Worm (Caenorhabditis elegans) whole organism, young adult: Measurements from ENCODE around the gene pro-1.

Experiments
- B0261.1 ChIP-seq: sonication (generic microtip); optimal IDR thresholded peaks from 2 replicates; lab custom pipeline; 2016; ENCODE audit warnings: mild to moderate bottlenecking, missing genetic modification characterization, moderate library complexity, missing compliant biosample characterization
- C17E4.6 ChIP-seq: fragments of 200-800 bp; sonication (Bioruptor generic); IDR thresholded peaks from 2 replicates; pipeline ENCODE4 v1.3.6; 2022; ENCODE audit warnings: missing genetic modification reagents, missing genetic modification characterization, missing compliant biosample characterization
- D2030.7 ChIP-seq: fragments of 200-800 bp; sonication (Bioruptor generic); IDR thresholded peaks from 2 replicates; pipeline ENCODE4 v1.3.6; 2022; ENCODE audit warnings: missing genetic modification reagents, missing genetic modification characterization, missing compliant biosample characterization
- ama-1 ChIP-seq, 3 experiments: fragments of 150-350 bp in 1 of 3; sonication (generic microtip) in 2 of 3; optimal IDR thresholded peaks; 2 replicates each; lab custom pipeline; 2014 to 2018; ENCODE audit warnings: missing biosample characterization in 2 of 3, missing genetic modification characterization in 2 of 3, missing genetic modification reagents in 2 of 3
- sdz-38 ChIP-seq: sonication (generic microtip); optimal IDR thresholded peaks from 2 replicates; lab custom pipeline; 2016; ENCODE audit warnings: missing genotype, missing genetic modification characterization, missing compliant biosample characterization

- TF ChIP-seq sdz-38 (no peak), B0261.1 (no peak), C17E4.6 (GFP tag; lab: Robert Waterston, UW) (no peak), D2030.7 (no peak), ama-1 (optimal IDR thresholded peaks at IDR 0.05; lab: Kevin White, UChicago) (no peak), ama-1 (GFP tag; optimal IDR thresholded peaks at IDR 0.05; lab: Kevin White, UChicago) (no peak)
Measured at ce11 chrII:10523031-10523430, 18.8 kb downstream of the pro-1 start.
